Worm (Caenorhabditis elegans): ENCODE results near the gene Y66H1A.5.

Gene Y66H1A.5

DNA sequence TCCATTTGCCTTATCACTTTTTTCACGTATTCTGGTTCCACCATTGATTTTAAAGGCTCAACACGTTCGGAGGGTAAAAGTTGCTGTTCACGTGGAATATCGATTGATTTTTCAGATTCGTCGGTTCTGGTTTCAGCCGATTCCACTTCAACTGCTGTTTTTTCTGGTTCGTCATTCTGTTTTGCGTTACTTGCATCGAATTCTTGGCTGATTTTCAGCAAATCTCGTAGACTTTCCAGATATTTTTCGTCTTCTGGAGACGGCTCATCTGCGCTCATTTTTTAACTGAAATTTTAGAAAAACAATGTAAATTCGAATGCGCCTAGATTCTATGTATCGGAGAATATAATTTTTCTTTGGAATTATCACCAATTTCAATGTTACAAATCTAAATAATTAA is 9.3 kb downstream of the Y66H1A.5 start, which contains the start of gene eri-1:
Gene eri-1 (minus strand): TSS at position 285 of the 400 bp plus-strand sequence.
- TF ChIP-seq nhr-25 (tag; optimal IDR thresholded peaks at IDR 0.05) (no peak), sem-4 (tag; optimal IDR thresholded peaks at IDR 0.05) (no peak), Y55F3AM.14 (GFP tag; optimal IDR thresholded peaks at IDR 0.05) (no peak), crh-2 (tag; optimal IDR thresholded peaks at IDR 0.05) (no peak), ztf-4 (tag; optimal IDR thresholded peaks at IDR 0.05) (no peak), ztf-1 (GFP tag; conservative IDR thresholded peaks at IDR 0.05) (no peak), nhr-6 (tag; optimal IDR thresholded peaks at IDR 0.05) (no peak), elt-1 (tag; optimal IDR thresholded peaks at IDR 0.05) (no peak), ceh-82 (tag; optimal IDR thresholded peaks at IDR 0.05) (no peak), unc-39 (tag; optimal IDR thresholded peaks at IDR 0.05) (no peak), ceh-16 (tag; optimal IDR thresholded peaks at IDR 0.05) (no peak), ztf-11 (tag; optimal IDR thresholded peaks at IDR 0.05) (no peak), lin-39 (tag; optimal IDR thresholded peaks at IDR 0.05) (no peak), fos-1 (tag; optimal IDR thresholded peaks at IDR 0.05) (no peak), elt-3 (tag; optimal IDR thresholded peaks at IDR 0.05) (no peak), nhr-21 (tag; optimal IDR thresholded peaks at IDR 0.05) (no peak), sma-9 (GFP tag; optimal IDR thresholded peaks at IDR 0.05) (no peak), sma-9 (tag; optimal IDR thresholded peaks at IDR 0.05) (no peak), lin-13 (GFP tag; optimal IDR thresholded peaks at IDR 0.05) (no peak), C34F6.9 (tag; optimal IDR thresholded peaks at IDR 0.05) (no peak), nhr-77 (tag; optimal IDR thresholded peaks at IDR 0.05) (no peak)

- TF ChIP-seq egl-27 (tag; optimal IDR thresholded peaks at IDR 0.05) (peak; percentile 9), mdl-1 (tag; optimal IDR thresholded peaks at IDR 0.05) (no peak), unc-55 (GFP tag; optimal IDR thresholded peaks at IDR 0.05) (peak; percentile 77), ZK546.5 (tag; optimal IDR thresholded peaks at IDR 0.05) (no peak), C34F6.9 (tag; optimal IDR thresholded peaks at IDR 0.05) (peak; percentile 81), mab-5 (tag; optimal IDR thresholded peaks at IDR 0.05) (no peak), lsy-2 (tag; optimal IDR thresholded peaks at IDR 0.05) (peak; percentile 51 to 86), sem-4 (tag; optimal IDR thresholded peaks at IDR 0.05) (peak; percentile 47), nhr-10 (tag; optimal IDR thresholded peaks at IDR 0.05) (no peak), blmp-1 (tag; optimal IDR thresholded peaks at IDR 0.05; ENCODE audit: insufficient read depth) (peak; percentile 32), skn-1 (tag; optimal IDR thresholded peaks at IDR 0.05) (no peak), crh-2 (tag; optimal IDR thresholded peaks at IDR 0.05) (peak; percentile 91), mbf-1 (tag; optimal IDR thresholded peaks at IDR 0.05) (no peak), fos-1 (tag; optimal IDR thresholded peaks at IDR 0.05) (peak; percentile 77), nhr-6 (tag; optimal IDR thresholded peaks at IDR 0.05) (peak; percentile 64), lin-13 (GFP tag; optimal IDR thresholded peaks at IDR 0.05) (peak; percentile 79), nhr-21 (tag; optimal IDR thresholded peaks at IDR 0.05) (peak; percentile 64), ceh-16 (tag; optimal IDR thresholded peaks at IDR 0.05) (no peak), dmd-4 (tag; optimal IDR thresholded peaks at IDR 0.05) (no peak), nhr-129 (tag; optimal IDR thresholded peaks at IDR 0.05) (peak; percentile 83), elt-1 (tag; optimal IDR thresholded peaks at IDR 0.05) (no peak), sma-9 (GFP tag; optimal IDR thresholded peaks at IDR 0.05) (peak; percentile 81), sma-9 (tag; optimal IDR thresholded peaks at IDR 0.05) (no peak), F13H6.1 (tag; optimal IDR thresholded peaks at IDR 0.05) (peak; percentile 80), gmeb-1 (tag; optimal IDR thresholded peaks at IDR 0.05) (peak; percentile 41), sma-3 (GFP tag; optimal IDR thresholded peaks at IDR 0.05) (peak; percentile 79), nhr-77 (tag; optimal IDR thresholded peaks at IDR 0.05) (no peak), elt-3 (tag; optimal IDR thresholded peaks at IDR 0.05) (no peak), nhr-25 (tag; optimal IDR thresholded peaks at IDR 0.05) (peak; percentile 79), lin-11 (tag; optimal IDR thresholded peaks at IDR 0.05) (no peak)
Observed at ce11 chrIV:410420-410891, 18.5 kb downstream of the Y66H1A.5 start, which contains the start of gene T07A9.12. Gene T07A9.12, plus strand, starts transcription at chrIV:410867.

- TF ChIP-seq blmp-1 (tag; optimal IDR thresholded peaks at IDR 0.05; ENCODE audit: insufficient read depth) (no peak), nhr-12 (tag; optimal IDR thresholded peaks at IDR 0.05) (no peak), snpc-4 (tag; optimal IDR thresholded peaks at IDR 0.05) (no peak)
Observed at ce11 chrIV:409935-410334, 19.0 kb downstream of the Y66H1A.5 start, which contains the start of gene kgb-1. Gene kgb-1, minus strand, starts transcription at chrIV:410035.

All from whole organism, L2 larva.